Fruit fly (Drosophila melanogaster): ENCODE data around the gene Gss2.

Gene Gss2

DNA sequence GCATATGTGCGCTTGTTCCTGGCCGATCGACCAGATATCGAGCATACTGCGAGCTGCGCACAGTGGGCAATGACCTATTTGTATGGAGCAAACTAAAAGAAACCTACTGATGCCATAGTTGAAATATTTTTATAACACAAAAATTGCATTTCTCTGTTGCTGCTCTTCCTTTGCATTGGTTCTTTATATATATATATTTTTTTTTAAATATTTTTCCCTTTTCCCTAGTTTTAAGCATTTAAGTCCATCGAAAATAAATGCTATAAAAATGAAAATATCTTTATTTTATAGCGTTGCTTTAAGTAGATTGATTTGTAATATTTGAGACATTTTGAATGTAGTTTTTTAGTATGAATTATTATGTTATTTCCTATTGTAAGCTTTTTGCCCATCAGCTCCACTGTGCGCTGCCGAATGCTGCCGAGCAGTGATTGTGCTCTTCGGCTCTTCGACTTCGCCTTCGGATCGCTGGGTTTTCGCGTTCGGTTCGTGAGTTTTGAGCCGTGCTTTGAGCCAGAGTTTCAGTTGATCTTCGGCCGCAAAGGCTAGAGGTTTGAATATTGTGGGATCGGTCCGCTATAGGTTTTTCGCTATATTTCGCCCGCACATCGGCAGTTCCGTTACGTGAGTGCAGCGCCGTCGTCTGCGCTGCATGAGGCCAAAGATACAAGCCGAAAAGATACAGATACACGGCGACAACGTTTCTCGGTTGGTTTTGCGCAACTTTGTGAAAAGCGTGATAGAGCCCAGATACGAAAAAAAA lies 11.6 kb downstream of the Gss2 start, which contains the start of gene CG6847 (continued):
- TF ChIP-seq shn (GFP tag; optimal IDR thresholded peaks at IDR 0.05) (no peak), CG10543 (GFP tag; optimal IDR thresholded peaks at IDR 0.05) (peak; percentile 77), BtbVII (GFP tag; optimal IDR thresholded peaks at IDR 0.05) (no peak), Atf6 (GFP tag; IDR thresholded peaks at IDR 0.05) (peak; percentile 36; the same call in 1 of the 2 replicates), dmrt11E (tag; optimal IDR thresholded peaks at IDR 0.05) (peak; percentile 77), exex (tag; optimal IDR thresholded peaks at IDR 0.05) (no peak), Med (GFP tag) (peak; percentile 74), CG6854 (GFP tag; optimal IDR thresholded peaks at IDR 0.05) (no peak), hkb (optimal IDR thresholded peaks at IDR 0.05) (no peak), hkb (GFP tag; IDR thresholded peaks at IDR 0.05) (peak; percentile 41; the same call in 1 of the 2 replicates), CG31388 (GFP tag; optimal IDR thresholded peaks at IDR 0.05) (no peak), pita (GFP tag; optimal IDR thresholded peaks at IDR 0.05) (no peak), CG18262 (tag; optimal IDR thresholded peaks at IDR 0.05) (peak; percentile 85), maf-S (GFP tag; optimal IDR thresholded peaks at IDR 0.05) (no peak), peb (GFP tag; IDR thresholded peaks at IDR 0.05) (no peak), lbe (GFP tag; optimal IDR thresholded peaks at IDR 0.05) (peak; percentile 38), CG2116 (GFP tag; optimal IDR thresholded peaks at IDR 0.05) (peak; percentile 28), CG12391 (tag; optimal IDR thresholded peaks at IDR 0.05) (peak; percentile 86), Neu2 (GFP tag; optimal IDR thresholded peaks at IDR 0.05; ENCODE audit: borderline replicate concordance) (no peak), CG17568 (GFP tag; optimal IDR thresholded peaks at IDR 0.05) (peak; percentile 5), wdn (GFP tag; IDR thresholded peaks at IDR 0.05) (0 out of 2 replicates have a peak, but pooled peaks have one; percentile 21), CG4820 (GFP tag; optimal IDR thresholded peaks at IDR 0.05) (peak; percentile 41), Bteb2 (GFP tag; optimal IDR thresholded peaks at IDR 0.05) (no peak), CG2889 (GFP tag; IDR thresholded peaks at IDR 0.05) (no peak), her (GFP tag; optimal IDR thresholded peaks at IDR 0.05) (no peak), bowl (GFP tag; IDR thresholded peaks at IDR 0.05) (no peak), C15 (GFP tag; IDR thresholded peaks at IDR 0.05) (no peak), B-H2 (GFP tag; optimal IDR thresholded peaks at IDR 0.05) (no peak), Kr (GFP tag; optimal IDR thresholded peaks at IDR 0.05) (no peak), CG4854 (GFP tag; optimal IDR thresholded peaks at IDR 0.05) (no peak), CG1602 (GFP tag; optimal IDR thresholded peaks at IDR 0.05) (peak; percentile 62), Aef1 (GFP tag; IDR thresholded peaks at IDR 0.05) (no peak), CG1603 (tag; optimal IDR thresholded peaks at IDR 0.05) (no peak), CG12299 (tag; optimal IDR thresholded peaks at IDR 0.05) (peak; percentile 50), CG15479 (GFP tag; optimal IDR thresholded peaks at IDR 0.05) (peak; percentile 2), ato (GFP tag; IDR thresholded peaks at IDR 0.05; ENCODE audit: partially characterized antibody) (no peak), CG2712 (tag; optimal IDR thresholded peaks at IDR 0.05) (peak; percentile 76), Poxn (GFP tag; IDR thresholded peaks at IDR 0.05) (no peak), cad (GFP tag; optimal IDR thresholded peaks at IDR 0.05) (no peak), fd96Cb (tag; optimal IDR thresholded peaks at IDR 0.05) (peak; percentile 39), CG10274 (GFP tag; optimal IDR thresholded peaks at IDR 0.05) (peak; percentile 2), p53 (GFP tag; optimal IDR thresholded peaks at IDR 0.05) (no peak), CG4617 (GFP tag; optimal IDR thresholded peaks at IDR 0.05; ENCODE audit: borderline replicate concordance) (peak; percentile 8), D19B (GFP tag; optimal IDR thresholded peaks at IDR 0.05) (peak; percentile 17), ERR (GFP tag; optimal IDR thresholded peaks at IDR 0.05) (no peak), CG31224 (GFP tag; IDR thresholded peaks at IDR 0.05) (no peak; the same call in 1 of the 2 replicates), Hmx (GFP tag; optimal IDR thresholded peaks at IDR 0.05) (peak; percentile 22), ind (GFP tag; optimal IDR thresholded peaks at IDR 0.05) (peak; percentile 38), MESR4 (GFP tag; optimal IDR thresholded peaks at IDR 0.05) (no peak), CG42726 (GFP tag; IDR thresholded peaks at IDR 0.05; ENCODE audit: partially characterized antibody) (no peak)
